Worm (Caenorhabditis elegans) whole organism, young adult: ENCODE results near the gene dhs-16.

ENCODE experiments used
- B0336.3 ChIP-seq: fragments of 200-800 bp; sonication (Bioruptor generic); IDR thresholded peaks from 2 replicates; pipeline ENCODE4 v1.3.6; 2022; ENCODE audit warnings: missing genetic modification characterization, missing compliant biosample characterization
- C17E4.6 ChIP-seq: fragments of 200-800 bp; sonication (Bioruptor generic); IDR thresholded peaks from 2 replicates; pipeline ENCODE4 v1.3.6; 2022; ENCODE audit warnings: missing genetic modification reagents, missing genetic modification characterization, missing compliant biosample characterization
- F10E7.11 ChIP-seq: sonication (generic microtip); optimal IDR thresholded peaks from 2 replicates; lab custom pipeline; 2017; ENCODE audit warnings: mild to moderate bottlenecking, missing genetic modification characterization, moderate library complexity, missing compliant biosample characterization
- F23B12.7 ChIP-seq: sonication (generic microtip); optimal IDR thresholded peaks from 2 replicates; lab custom pipeline; 2017; ENCODE audit warnings: missing genetic modification characterization, mild to moderate bottlenecking, missing compliant biosample characterization, antibody characterized with exemption, moderate library complexity; ENCODE audit not compliant: insufficient read depth
- F37B4.10 ChIP-seq: fragments of 200-800 bp; sonication (Bioruptor generic); IDR thresholded peaks from 2 replicates; pipeline ENCODE4 v1.3.6; 2022; ENCODE audit warnings: missing genetic modification characterization, missing compliant biosample characterization
- K11D2.4 ChIP-seq: fragments of 200-800 bp; sonication (Bioruptor generic); IDR thresholded peaks from 2 replicates; pipeline ENCODE4 v1.3.6; 2022; ENCODE audit warnings: missing genetic modification reagents, missing genetic modification characterization, missing compliant biosample characterization
- Y53F4B.3 ChIP-seq: fragments of 200-800 bp; sonication (Bioruptor generic); IDR thresholded peaks from 2 replicates; pipeline ENCODE4 v1.3.6; 2022; ENCODE audit warnings: missing genetic modification reagents, missing genetic modification characterization, missing compliant biosample characterization
- Y53G8AR.9 ChIP-seq: fragments of 200-800 bp; sonication (Bioruptor generic); conservative IDR thresholded peaks from 2 replicates; pipeline ENCODE4 v1.3.6; 2022; ENCODE audit warnings: missing genetic modification reagents, missing genetic modification characterization, missing compliant biosample characterization
- Y79H2A.3 ChIP-seq: fragments of 200-800 bp; sonication (Bioruptor generic); conservative IDR thresholded peaks from 2 replicates; pipeline ENCODE4 v1.3.6; 2022; ENCODE audit warnings: missing genetic modification reagents, missing genetic modification characterization, missing compliant biosample characterization
- akir-1 ChIP-seq: fragments of 200-800 bp; sonication (Bioruptor generic); optimal IDR thresholded peaks from 2 replicates; lab custom pipeline; 2018; ENCODE audit warnings: mild to moderate bottlenecking, missing genetic modification characterization, moderate library complexity, missing compliant biosample characterization
- ama-1 ChIP-seq, 3 experiments: fragments of 150-350 bp in 1 of 3; sonication (generic microtip) in 2 of 3; optimal IDR thresholded peaks; 2 replicates each; lab custom pipeline; 2014 to 2018; ENCODE audit warnings: missing biosample characterization in 2 of 3, missing genetic modification characterization in 2 of 3, missing genetic modification reagents in 2 of 3
- atf-7 ChIP-seq: sonication (generic microtip); optimal IDR thresholded peaks from 2 replicates; lab custom pipeline; 2017; ENCODE audit warnings: mild to moderate bottlenecking, missing genetic modification characterization, missing compliant biosample characterization
- cebp-1 ChIP-seq, 2 experiments: fragments of 200-800 bp in 1 of 2; sonication (Bioruptor generic) in 1 of 2; sonication (generic microtip) in 1 of 2; IDR thresholded peaks in 1 of 2; optimal IDR thresholded peaks in 1 of 2; 2 replicates each; pipeline versions ENCODE4 v1.3.6 to Lab custom; 2017 to 2022; ENCODE audit warnings: missing compliant biosample characterization in 2 of 2, missing genetic modification characterization in 2 of 2, mild to moderate bottlenecking in 1 of 2, missing genetic modification reagents in 1 of 2, moderate library complexity in 1 of 2
- egl-18 ChIP-seq: fragments of 200-800 bp; sonication (Bioruptor generic); IDR thresholded peaks from 2 replicates; pipeline ENCODE4 v1.3.6; 2022; ENCODE audit warnings: missing genetic modification reagents, missing genetic modification characterization, missing compliant biosample characterization
- him-1 ChIP-seq: sonication (generic microtip); optimal IDR thresholded peaks from 2 replicates; lab custom pipeline; 2016; ENCODE audit warnings: missing genotype, missing genetic modification reagents, missing genetic modification characterization, missing compliant biosample characterization
- hlh-26 ChIP-seq: fragments of 200-800 bp; sonication (Bioruptor generic); conservative IDR thresholded peaks from 2 replicates; pipeline ENCODE4 v1.3.6; 2022; ENCODE audit warnings: missing genetic modification reagents, missing genetic modification characterization, missing compliant biosample characterization
- hrde-1 ChIP-seq: sonication (generic microtip); optimal IDR thresholded peaks from 2 replicates; lab custom pipeline; 2016; ENCODE audit warnings: missing genetic modification characterization, mild to moderate bottlenecking, missing compliant biosample characterization, moderate library complexity, missing genotype, missing genetic modification reagents, borderline replicate concordance
- hsf-1 ChIP-seq: fragments of 200-800 bp; sonication (Bioruptor generic); IDR thresholded peaks from 2 replicates; pipeline ENCODE4 v1.3.6; 2022; ENCODE audit warnings: missing genetic modification reagents, missing genetic modification characterization, missing compliant biosample characterization
- lin-26 ChIP-seq: fragments of 200-800 bp; sonication (Bioruptor generic); IDR thresholded peaks from 2 replicates; pipeline ENCODE4 v1.3.6; 2022; ENCODE audit warnings: missing genetic modification reagents, missing genetic modification characterization, missing compliant biosample characterization
- lin-35 ChIP-seq, 3 experiments: fragments of 150-350 bp in 2 of 3; sonication (generic microtip) in 1 of 3; optimal IDR thresholded peaks; 2 replicates each; lab custom pipeline; 2014 to 2018; ENCODE audit warnings: missing biosample characterization in 3 of 3, missing genetic modification characterization in 3 of 3, missing genetic modification reagents in 3 of 3
- lin-40 ChIP-seq: sonication (generic microtip); optimal IDR thresholded peaks from 2 replicates; lab custom pipeline; 2016; ENCODE audit warnings: missing genetic modification characterization, mild to moderate bottlenecking, missing compliant biosample characterization, missing genotype, missing genetic modification reagents
- lin-54 ChIP-seq: fragments of 200-800 bp; sonication (Bioruptor generic); optimal IDR thresholded peaks from 2 replicates; lab custom pipeline; 2018; ENCODE audit warnings: mild to moderate bottlenecking, missing genetic modification characterization, missing compliant biosample characterization
- lsy-27 ChIP-seq: sonication (generic microtip); optimal IDR thresholded peaks from 2 replicates; lab custom pipeline; 2017; ENCODE audit warnings: missing genetic modification characterization, mild to moderate bottlenecking, missing compliant biosample characterization, antibody characterized with exemption, missing genotype, borderline replicate concordance; ENCODE audit not compliant: insufficient read depth
- madf-3 ChIP-seq: fragments of 200-800 bp; sonication (Bioruptor generic); IDR thresholded peaks from 2 replicates; pipeline ENCODE4 v1.3.6; 2022; ENCODE audit warnings: missing genetic modification reagents, missing genetic modification characterization, missing compliant biosample characterization
- madf-6 ChIP-seq: fragments of 200-800 bp; sonication (Bioruptor generic); IDR thresholded peaks from 2 replicates; pipeline ENCODE4 v1.3.6; 2022; ENCODE audit warnings: missing genetic modification reagents, missing genetic modification characterization, missing compliant biosample characterization
- mcd-1 ChIP-seq: fragments of 200-800 bp; sonication (Bioruptor generic); IDR thresholded peaks from 2 replicates; pipeline ENCODE4 v1.3.6; 2022; ENCODE audit warnings: missing genetic modification reagents, missing genetic modification characterization, missing compliant biosample characterization
- nfya-2 ChIP-seq: fragments of 200-800 bp; sonication (Bioruptor generic); IDR thresholded peaks from 2 replicates; pipeline ENCODE4 v1.3.6; 2022; ENCODE audit warnings: missing genetic modification reagents, missing genetic modification characterization, missing compliant biosample characterization
- nhr-27 ChIP-seq: fragments of 200-800 bp; sonication (Bioruptor generic); optimal IDR thresholded peaks from 2 replicates; lab custom pipeline; 2018; ENCODE audit warnings: mild to moderate bottlenecking, missing genetic modification characterization, moderate library complexity, missing compliant biosample characterization
- nhr-90 ChIP-seq: sonication (generic microtip); optimal IDR thresholded peaks from 2 replicates; lab custom pipeline; 2016; ENCODE audit warnings: missing genotype, mild to moderate bottlenecking, missing genetic modification characterization, missing compliant biosample characterization
- pbrm-1 ChIP-seq: fragments of 200-800 bp; sonication (Bioruptor generic); IDR thresholded peaks from 2 replicates; pipeline ENCODE4 v1.3.6; 2022; ENCODE audit warnings: missing genetic modification reagents, missing genetic modification characterization, missing compliant biosample characterization
- repo-1 ChIP-seq: sonication (generic microtip); optimal IDR thresholded peaks from 2 replicates; lab custom pipeline; 2017; ENCODE audit warnings: mild to moderate bottlenecking, missing genetic modification characterization, missing compliant biosample characterization
- sdz-38 ChIP-seq: sonication (generic microtip); optimal IDR thresholded peaks from 2 replicates; lab custom pipeline; 2016; ENCODE audit warnings: missing genotype, missing genetic modification characterization, missing compliant biosample characterization
- snpc-1.1 ChIP-seq: sonication (generic microtip); optimal IDR thresholded peaks from 2 replicates; lab custom pipeline; 2017; ENCODE audit warnings: missing genetic modification characterization, mild to moderate bottlenecking, missing compliant biosample characterization, antibody characterized with exemption, moderate library complexity, missing genotype, missing genetic modification reagents; ENCODE audit not compliant: insufficient read depth
- snpc-3.4 ChIP-seq: sonication (generic microtip); optimal IDR thresholded peaks from 2 replicates; lab custom pipeline; 2017; ENCODE audit warnings: missing genetic modification characterization, mild to moderate bottlenecking, missing compliant biosample characterization, antibody characterized with exemption, moderate library complexity, missing genotype, missing genetic modification reagents
- tbx-9 ChIP-seq: sonication (generic microtip); optimal IDR thresholded peaks from 2 replicates; lab custom pipeline; 2016; ENCODE audit warnings: borderline replicate concordance, missing genetic modification characterization, inconsistent platforms, missing compliant biosample characterization
- zfh-2 ChIP-seq: fragments of 200-800 bp; sonication (Bioruptor generic); conservative IDR thresholded peaks from 2 replicates; pipeline ENCODE4 v1.3.6; 2022; ENCODE audit warnings: missing genetic modification reagents, missing genetic modification characterization, missing compliant biosample characterization
- zim-3 ChIP-seq: sonication (generic microtip); optimal IDR thresholded peaks from 2 replicates; lab custom pipeline; 2017; ENCODE audit warnings: mild to moderate bottlenecking, missing genetic modification characterization, moderate library complexity, missing compliant biosample characterization

dhs-16 gene

DNA sequence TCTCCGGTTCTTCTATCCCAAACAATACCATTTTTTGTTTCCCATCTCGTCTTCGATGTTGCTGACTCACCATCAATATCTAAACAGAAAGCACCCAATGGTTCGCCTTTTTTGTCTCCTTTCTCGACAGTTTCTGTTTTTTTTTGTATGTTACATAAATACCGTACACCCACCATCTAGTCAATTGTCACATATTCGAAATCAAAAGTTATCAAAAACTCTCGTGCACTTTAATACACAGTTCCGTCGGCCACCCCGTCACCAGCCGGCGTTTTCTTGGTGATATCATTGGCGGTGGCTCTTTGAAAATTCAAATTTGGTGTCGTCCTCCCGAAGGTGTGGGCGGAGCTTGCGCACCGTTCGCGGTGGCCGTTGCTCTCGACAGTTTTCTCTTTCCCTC lies 24.4 kb downstream of the dhs-16 start:
- peak; percentile 63; the same call in 1 of the 2 replicates for TF ChIP-seq zfh-2
- no peak for TF ChIP-seq zim-3 (tag; lab: Kevin White, UChicago)

ce11 chrV:6010642-6011041 lies 27.1 kb downstream of the dhs-16 start:
- TF ChIP-seq nhr-90 (tag; lab: Kevin White, UChicago) = no peak
- no peak for TF ChIP-seq lin-40 (tag; lab: Kevin White, UChicago)
- no peak for TF ChIP-seq lin-26 (GFP tag; lab: Robert Waterston, UW)
- no peak for TF ChIP-seq akir-1
- no peak for TF ChIP-seq egl-18 (GFP tag; lab: Robert Waterston, UW)
- TF ChIP-seq, all 124 proteins: peak for 0

DNA sequence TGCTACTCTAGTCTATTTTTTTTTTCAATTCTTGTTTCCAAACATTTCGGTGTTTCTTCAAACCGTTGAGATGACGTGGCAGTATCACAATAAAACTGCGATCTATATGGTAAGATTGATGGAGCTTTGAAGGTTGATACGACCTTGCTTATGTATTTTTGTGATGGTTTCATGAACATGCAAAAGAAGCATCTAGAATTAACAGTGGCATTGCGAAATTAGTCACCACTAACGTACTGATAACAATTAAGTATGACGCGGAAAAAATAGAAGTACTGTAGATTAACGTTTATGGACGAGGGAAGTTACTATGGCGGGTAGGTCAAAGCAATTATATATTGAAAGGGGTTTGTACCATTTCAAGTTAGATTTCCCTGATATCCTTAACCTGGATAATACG lies 28.9 kb downstream of the dhs-16 start:
- peak; percentile 72; the same call in 1 of the 2 replicates for TF ChIP-seq cebp-1 (GFP tag; IDR thresholded peaks at IDR 0.05; lab: Robert Waterston, UW)
- TF ChIP-seq cebp-1 (tag; optimal IDR thresholded peaks at IDR 0.05; lab: Kevin White, UChicago) = peak; percentile 86
- no peak for TF ChIP-seq Y53F4B.3 (GFP tag; lab: Robert Waterston, UW)

- TF ChIP-seq nfya-2 (GFP tag; lab: Robert Waterston, UW) (no peak), K11D2.4 (no peak), Y79H2A.3 (GFP tag; lab: Robert Waterston, UW) (0 out of 2 replicates have a peak, but pooled peaks have one; percentile 11), nhr-27 (no peak), F23B12.7 (tag; lab: Kevin White, UChicago) (no peak), sdz-38 (tag; lab: Kevin White, UChicago) (no peak), him-1 (peak; percentile 34), repo-1 (tag; lab: Kevin White, UChicago) (peak; percentile 14), snpc-3.4 (tag; lab: Kevin White, UChicago) (peak; percentile 52), pbrm-1 (peak; percentile 40; the same call in 1 of the 2 replicates), Y53G8AR.9 (peak; percentile 32; the same call in 1 of the 2 replicates), lin-35 (GFP tag; optimal IDR thresholded peaks at IDR 0.05; lab: Kevin White, UChicago) (peak in 1 of 3 experiments; percentile 2), tbx-9 (tag; lab: Kevin White, UChicago) (peak; percentile 2), C17E4.6 (GFP tag; lab: Robert Waterston, UW) (no peak), hsf-1 (GFP tag; lab: Robert Waterston, UW) (peak; percentile 60; the same call in 1 of the 2 replicates), atf-7 (tag; lab: Kevin White, UChicago) (no peak), snpc-1.1 (tag; lab: Kevin White, UChicago) (peak; percentile 36), hrde-1 (tag; lab: Kevin White, UChicago) (peak; percentile 30), lin-54 (GFP tag; lab: Kevin White, UChicago) (peak; percentile 22), ama-1 (optimal IDR thresholded peaks at IDR 0.05; lab: Kevin White, UChicago) (no peak), ama-1 (GFP tag; optimal IDR thresholded peaks at IDR 0.05; lab: Kevin White, UChicago) (peak in 1 of 2 experiments; percentile 44), B0336.3 (peak; percentile 68), madf-6 (peak; percentile 67), lsy-27 (tag; lab: Kevin White, UChicago) (no peak), mcd-1 (GFP tag; lab: Robert Waterston, UW) (peak; percentile 4; the same call in 1 of the 2 replicates), madf-3 (GFP tag; lab: Robert Waterston, UW) (no peak; the same call in 1 of the 2 replicates), F10E7.11 (tag; lab: Kevin White, UChicago) (peak; percentile 63), hlh-26 (no peak), F37B4.10 (no peak)
- TF ChIP-seq, all 124 proteins: peak for 17
Observed at ce11 chrV:6015546-6016089, 32.1 kb downstream of the dhs-16 start.
